Worm (Caenorhabditis elegans) whole organism, young adult: Measurements from ENCODE around the gene C12D5.10.

Experiments used
- attf-6 ChIP-seq: fragments of 200-800 bp; sonication (Bioruptor generic); IDR thresholded peaks from 2 replicates; pipeline ENCODE4 v1.3.6; 2022; ENCODE audit warnings: missing genetic modification reagents, missing genetic modification characterization, missing compliant biosample characterization
- hsf-1 ChIP-seq: fragments of 200-800 bp; sonication (Bioruptor generic); IDR thresholded peaks from 2 replicates; pipeline ENCODE4 v1.3.6; 2022; ENCODE audit warnings: missing genetic modification reagents, missing genetic modification characterization, missing compliant biosample characterization
- let-526 ChIP-seq: fragments of 200-800 bp; sonication (Bioruptor generic); IDR thresholded peaks from 2 replicates; pipeline ENCODE4 v1.3.6; 2022; ENCODE audit warnings: missing genetic modification reagents, missing genetic modification characterization, missing compliant biosample characterization
- lsy-27 ChIP-seq: sonication (generic microtip); optimal IDR thresholded peaks from 2 replicates; lab custom pipeline; 2017; ENCODE audit warnings: missing genetic modification characterization, mild to moderate bottlenecking, missing compliant biosample characterization, antibody characterized with exemption, missing genotype, borderline replicate concordance; ENCODE audit not compliant: insufficient read depth
- nfya-1 ChIP-seq: sonication (generic microtip); optimal IDR thresholded peaks from 2 replicates; lab custom pipeline; 2017; ENCODE audit warnings: antibody characterized with exemption, missing compliant biosample characterization, missing genetic modification characterization, borderline replicate concordance; ENCODE audit not compliant: insufficient read depth
- repo-1 ChIP-seq: sonication (generic microtip); optimal IDR thresholded peaks from 2 replicates; lab custom pipeline; 2017; ENCODE audit warnings: mild to moderate bottlenecking, missing genetic modification characterization, missing compliant biosample characterization

DNA sequence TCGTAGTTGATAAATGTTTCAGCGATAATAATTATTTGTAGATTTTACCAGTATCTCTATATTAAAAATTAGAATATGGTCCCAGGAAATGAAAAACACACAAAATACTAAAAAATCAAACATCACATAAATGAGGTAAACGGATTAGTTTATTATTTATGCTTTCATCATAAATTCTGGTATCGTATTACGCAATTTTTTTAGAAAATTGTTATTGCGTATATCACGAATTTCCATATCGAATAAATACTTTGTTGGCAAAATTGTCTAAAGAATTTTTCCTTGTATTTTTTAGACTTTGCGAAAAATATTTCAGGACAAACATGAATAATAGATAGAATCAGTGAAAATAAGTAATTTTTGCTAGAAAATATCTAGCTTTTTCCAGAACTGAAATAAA, 32.9 kb upstream of the C12D5.10 start:
- no peak for TF ChIP-seq repo-1
- TF ChIP-seq hsf-1 (GFP tag; lab: Robert Waterston, UW): no peak
- no peak for TF ChIP-seq attf-6 (GFP tag; lab: Robert Waterston, UW)
- TF ChIP-seq let-526 (GFP tag; lab: Robert Waterston, UW): no peak
- no peak for TF ChIP-seq lsy-27
- no peak for TF ChIP-seq nfya-1 (tag; lab: Kevin White, UChicago)
